Fruit fly (Drosophila melanogaster) whole organism, prepupa: ENCODE measurements around the gene CG7101.
A peak's percentile ranks its signal among the peaks of the same experiment; 100 is the strongest.

Source experiments
- Blimp-1 ChIP-seq: fragments of 200-800 bp; sonication (Bioruptor generic); optimal IDR thresholded peaks from 3 replicates; lab custom pipeline; 2017; ENCODE audit warnings: missing biosample characterization, missing genetic modification characterization, mild to moderate bottlenecking, moderate library complexity, missing genetic modification reagents
- CG10631 ChIP-seq: fragments of 200-800 bp; sonication (Bioruptor generic); optimal IDR thresholded peaks from 2 replicates; lab custom pipeline; 2016; ENCODE audit warnings: missing biosample characterization, missing genetic modification characterization
- CG10669 ChIP-seq: fragments of 200-800 bp; sonication (Bioruptor generic); optimal IDR thresholded peaks from 3 replicates; lab custom pipeline; 2018; ENCODE audit warnings: missing biosample characterization, mild to moderate bottlenecking, missing genetic modification characterization, moderate library complexity
- CG11294 ChIP-seq: fragments of 200-800 bp; sonication (Bioruptor generic); IDR thresholded peaks from 2 replicates; pipeline ENCODE4 v1.3.6; 2022; ENCODE audit warnings: missing biosample characterization, missing genetic modification characterization
- CG11762 ChIP-seq: fragments of 200-800 bp; sonication (Bioruptor generic); optimal IDR thresholded peaks from 3 replicates; lab custom pipeline; 2016; ENCODE audit warnings: missing biosample characterization, missing genetic modification characterization; ENCODE audit not compliant: insufficient read depth
- CG15336 ChIP-seq: fragments of 200-800 bp; sonication (Bioruptor generic); IDR thresholded peaks from 2 replicates; pipeline ENCODE4 v1.3.6; 2022; ENCODE audit warnings: missing biosample characterization, missing genetic modification characterization
- CG1621 ChIP-seq: fragments of 200-800 bp; sonication (Bioruptor generic); optimal IDR thresholded peaks from 3 replicates; lab custom pipeline; 2018; ENCODE audit warnings: missing biosample characterization, mild to moderate bottlenecking, missing genetic modification characterization
- CG16779 ChIP-seq: fragments of 200-800 bp; sonication (Bioruptor generic); optimal IDR thresholded peaks from 3 replicates; lab custom pipeline; 2017; ENCODE audit warnings: missing biosample characterization, mild to moderate bottlenecking, missing genetic modification characterization
- CG31627 ChIP-seq: fragments of 200-800 bp; sonication (Bioruptor generic); optimal IDR thresholded peaks from 3 replicates; lab custom pipeline; 2016; ENCODE audit warnings: missing biosample characterization, missing genetic modification characterization
- CG32006 ChIP-seq: fragments of 200-800 bp; sonication (Bioruptor generic); optimal IDR thresholded peaks from 3 replicates; lab custom pipeline; 2017; ENCODE audit warnings: missing biosample characterization, mild to moderate bottlenecking, missing genetic modification characterization
- CG34406 ChIP-seq: fragments of 200-800 bp; sonication (Bioruptor generic); optimal IDR thresholded peaks from 3 replicates; lab custom pipeline; 2016; ENCODE audit warnings: missing biosample characterization, missing genetic modification characterization
- CG3919 ChIP-seq: fragments of 200-800 bp; sonication (Bioruptor generic); optimal IDR thresholded peaks from 3 replicates; lab custom pipeline; 2016; ENCODE audit warnings: missing biosample characterization, missing genetic modification characterization
- CG6163 ChIP-seq: fragments of 200-800 bp; sonication (Bioruptor generic); IDR thresholded peaks from 3 replicates; pipeline ENCODE4 v1.3.6; 2022; ENCODE audit warnings: missing biosample characterization, missing genetic modification characterization
- CG6808 ChIP-seq: fragments of 200-800 bp; sonication (Bioruptor generic); optimal IDR thresholded peaks from 3 replicates; lab custom pipeline; 2017; ENCODE audit warnings: missing biosample characterization, missing genetic modification characterization, mild to moderate bottlenecking, moderate library complexity, missing genetic modification reagents
- CG6854 ChIP-seq: fragments of 200-800 bp; sonication (Bioruptor generic); optimal IDR thresholded peaks from 2 replicates; lab custom pipeline; 2017; ENCODE audit warnings: missing biosample characterization, mild to moderate bottlenecking, missing genetic modification characterization
- CG7368 ChIP-seq: fragments of 200-800 bp; sonication (Bioruptor generic); optimal IDR thresholded peaks from 3 replicates; lab custom pipeline; 2016; ENCODE audit warnings: missing biosample characterization, missing genetic modification characterization
- CG8119 ChIP-seq: fragments of 200-800 bp; sonication (Bioruptor generic); IDR thresholded peaks from 3 replicates; pipeline ENCODE4 v1.3.6; 2022; ENCODE audit warnings: missing biosample characterization, missing genetic modification characterization
- CG8319 ChIP-seq: fragments of 200-800 bp; sonication (Bioruptor generic); optimal IDR thresholded peaks from 3 replicates; lab custom pipeline; 2016; ENCODE audit warnings: missing biosample characterization, missing genetic modification characterization
- CG8632 ChIP-seq: fragments of 200-800 bp; sonication (Bioruptor generic); optimal IDR thresholded peaks from 3 replicates; lab custom pipeline; 2016; ENCODE audit warnings: missing biosample characterization, missing genetic modification characterization
- CG9139 ChIP-seq: fragments of 200-800 bp; sonication (Bioruptor generic); optimal IDR thresholded peaks from 3 replicates; lab custom pipeline; 2017; ENCODE audit warnings: missing biosample characterization, mild to moderate bottlenecking, missing genetic modification characterization
- Eip75B ChIP-seq: fragments of 200-800 bp; sonication (Bioruptor generic); optimal IDR thresholded peaks from 3 replicates; lab custom pipeline; 2016; ENCODE audit warnings: missing biosample characterization, missing genetic modification characterization
- Eip78C ChIP-seq: fragments of 200-800 bp; sonication (Bioruptor generic); peaks from one replicate; lab custom pipeline; 2016; ENCODE audit warnings: missing biosample characterization, missing genetic modification characterization
- Eip93F ChIP-seq: fragments of 200-800 bp; sonication (Bioruptor generic); optimal IDR thresholded peaks from 2 replicates; lab custom pipeline; 2016; ENCODE audit warnings: missing biosample characterization, mild to moderate bottlenecking, missing genetic modification characterization
- Ets21C ChIP-seq: fragments of 200-800 bp; sonication (Bioruptor generic); optimal IDR thresholded peaks from 3 replicates; lab custom pipeline; 2016; ENCODE audit warnings: missing biosample characterization, missing genetic modification characterization
- Ets96B ChIP-seq: fragments of 200-800 bp; optimal IDR thresholded peaks from 2 replicates; lab custom pipeline; 2019; ENCODE audit warnings: missing biosample characterization, mild to moderate bottlenecking, missing genetic modification characterization, moderate library complexity
- Hr38 ChIP-seq: sonication (Bioruptor generic); optimal IDR thresholded peaks from 2 replicates; lab custom pipeline; 2016; ENCODE audit warnings: missing biosample characterization, missing genetic modification characterization
- Hr39 ChIP-seq: fragments of 200-800 bp; sonication (Bioruptor generic); optimal IDR thresholded peaks from 2 replicates; lab custom pipeline; 2016; ENCODE audit warnings: missing biosample characterization, missing genetic modification characterization
- Hr4 ChIP-seq: fragments of 200-800 bp; sonication (Bioruptor generic); optimal IDR thresholded peaks from 3 replicates; lab custom pipeline; 2016; ENCODE audit warnings: missing biosample characterization, missing genetic modification characterization
- Lpt ChIP-seq: fragments of 200-800 bp; sonication (Bioruptor generic); optimal IDR thresholded peaks from 3 replicates; lab custom pipeline; 2016; ENCODE audit warnings: missing biosample characterization, missing genetic modification characterization
- Met ChIP-seq: fragments of 200-800 bp; sonication (Bioruptor generic); optimal IDR thresholded peaks from 3 replicates; lab custom pipeline; 2016; ENCODE audit warnings: missing biosample characterization, missing genetic modification characterization
- Smox ChIP-seq: fragments of 200-800 bp; sonication (Bioruptor generic); optimal IDR thresholded peaks from 3 replicates; lab custom pipeline; 2016; ENCODE audit warnings: missing biosample characterization, missing genetic modification characterization
- Sox102F ChIP-seq: fragments of 200-800 bp; sonication (Bioruptor generic); optimal IDR thresholded peaks from 2 replicates; lab custom pipeline; 2016; ENCODE audit warnings: missing biosample characterization, mild to moderate bottlenecking, missing genetic modification characterization
- Sox15 ChIP-seq: fragments of 200-800 bp; sonication (Bioruptor generic); optimal IDR thresholded peaks from 3 replicates; lab custom pipeline; 2016; ENCODE audit warnings: missing biosample characterization, missing genetic modification characterization
- achi ChIP-seq: fragments of 200-800 bp; sonication (Bioruptor generic); optimal IDR thresholded peaks from 3 replicates; lab custom pipeline; 2016; ENCODE audit warnings: missing biosample characterization, missing genetic modification characterization
- acj6 ChIP-seq: fragments of 200-800 bp; sonication (Bioruptor generic); optimal IDR thresholded peaks from 3 replicates; lab custom pipeline; 2016; ENCODE audit warnings: missing biosample characterization, missing genetic modification characterization
- cyc ChIP-seq: fragments of 200-800 bp; sonication (Bioruptor generic); optimal IDR thresholded peaks from 3 replicates; lab custom pipeline; 2016; ENCODE audit warnings: missing biosample characterization, missing genetic modification characterization
- dsx ChIP-seq: fragments of 200-800 bp; optimal IDR thresholded peaks from 3 replicates; lab custom pipeline; 2019; ENCODE audit warnings: missing biosample characterization, mild to moderate bottlenecking, missing genetic modification characterization, moderate library complexity; ENCODE audit not compliant: poor library complexity, severe bottlenecking
- eg ChIP-seq: fragments of 200-800 bp; sonication (Bioruptor generic); IDR thresholded peaks from 3 replicates; pipeline ENCODE4 v1.3.6; 2022; ENCODE audit warnings: missing biosample characterization, missing genetic modification characterization
- fd59A ChIP-seq: fragments of 200-800 bp; sonication (Bioruptor generic); optimal IDR thresholded peaks from 2 replicates; lab custom pipeline; 2017; ENCODE audit warnings: missing biosample characterization, mild to moderate bottlenecking, missing genetic modification characterization, missing genetic modification reagents
- fd85E ChIP-seq: fragments of 200-800 bp; sonication (Bioruptor generic); optimal IDR thresholded peaks from 3 replicates; lab custom pipeline; 2016; ENCODE audit warnings: missing biosample characterization, missing genetic modification characterization
- fkh ChIP-seq: fragments of 200-800 bp; sonication (Bioruptor generic); optimal IDR thresholded peaks from 3 replicates; lab custom pipeline; 2017; ENCODE audit warnings: missing biosample characterization, mild to moderate bottlenecking, missing genetic modification characterization, moderate library complexity
- lz ChIP-seq: fragments of 200-800 bp; sonication (Bioruptor generic); optimal IDR thresholded peaks from 3 replicates; lab custom pipeline; 2016; ENCODE audit warnings: missing biosample characterization, missing genetic modification characterization
- net ChIP-seq: fragments of 200-800 bp; sonication (Bioruptor generic); optimal IDR thresholded peaks from 3 replicates; lab custom pipeline; 2016; ENCODE audit warnings: missing biosample characterization, missing genetic modification characterization
- pdm3 ChIP-seq: fragments of 200-800 bp; sonication (Bioruptor generic); optimal IDR thresholded peaks from 3 replicates; lab custom pipeline; 2016; ENCODE audit warnings: missing biosample characterization, missing genetic modification characterization
- salr ChIP-seq, 2 experiments: fragments of 200-800 bp; sonication (Bioruptor generic); optimal IDR thresholded peaks; 3 replicates each; lab custom pipeline; 2016 to 2018; ENCODE audit warnings: missing biosample characterization in 2 of 2, missing genetic modification characterization in 2 of 2, mild to moderate bottlenecking in 1 of 2
- spab ChIP-seq: fragments of 200-800 bp; sonication (Bioruptor generic); optimal IDR thresholded peaks from 2 replicates; lab custom pipeline; 2017; ENCODE audit warnings: missing biosample characterization, mild to moderate bottlenecking, missing genetic modification characterization, missing genetic modification reagents
- ss ChIP-seq, 2 experiments: fragments of 200-800 bp; sonication (Bioruptor generic); optimal IDR thresholded peaks; 2 replicates in 1 of 2; 3 replicates in 1 of 2; lab custom pipeline; 2017 to 2018; ENCODE audit warnings: mild to moderate bottlenecking in 2 of 2, missing biosample characterization in 2 of 2, missing genetic modification characterization in 2 of 2, moderate library complexity in 1 of 2
- svp ChIP-seq: fragments of 200-800 bp; sonication (Bioruptor generic); peaks from one replicate; lab custom pipeline; 2016; ENCODE audit warnings: missing biosample characterization, missing genetic modification characterization
- topi ChIP-seq: fragments of 200-800 bp; sonication (Bioruptor generic); optimal IDR thresholded peaks from 3 replicates; lab custom pipeline; 2016; ENCODE audit warnings: missing biosample characterization, missing genetic modification characterization
- vri ChIP-seq: fragments of 200-800 bp; sonication (Bioruptor generic); optimal IDR thresholded peaks from 3 replicates; lab custom pipeline; 2016; ENCODE audit warnings: missing biosample characterization, mild to moderate bottlenecking, missing genetic modification characterization

Gene CG7101

DNA sequence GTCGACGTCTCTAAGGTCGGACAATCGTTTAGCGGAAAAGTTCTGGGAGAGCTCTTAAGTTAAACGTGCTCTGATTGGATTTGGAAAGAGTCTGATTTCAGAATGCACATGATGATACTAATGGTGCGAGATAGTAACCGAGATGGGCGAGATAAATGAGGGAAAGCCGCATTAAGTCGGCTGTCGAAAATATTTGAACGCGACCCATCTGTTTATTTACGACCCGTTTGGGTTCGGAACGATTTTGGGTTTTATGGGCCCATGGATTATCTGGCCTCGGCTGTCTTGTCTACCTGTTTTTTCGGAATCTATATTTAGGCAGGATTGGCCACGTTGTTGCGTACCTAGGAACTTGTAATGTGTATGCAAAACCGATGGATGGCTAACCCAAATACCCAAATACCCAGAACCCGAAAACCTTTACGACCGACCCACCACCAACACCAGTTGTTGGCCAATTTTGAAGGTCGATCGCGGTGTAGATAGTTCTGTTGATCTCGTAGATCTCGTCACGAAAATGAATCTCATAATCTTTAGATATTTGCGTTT, 31.0 kb upstream of the CG7101 start:
- TF ChIP-seq Met (GFP tag; lab: Kevin White, UChicago) = no peak

DNA sequence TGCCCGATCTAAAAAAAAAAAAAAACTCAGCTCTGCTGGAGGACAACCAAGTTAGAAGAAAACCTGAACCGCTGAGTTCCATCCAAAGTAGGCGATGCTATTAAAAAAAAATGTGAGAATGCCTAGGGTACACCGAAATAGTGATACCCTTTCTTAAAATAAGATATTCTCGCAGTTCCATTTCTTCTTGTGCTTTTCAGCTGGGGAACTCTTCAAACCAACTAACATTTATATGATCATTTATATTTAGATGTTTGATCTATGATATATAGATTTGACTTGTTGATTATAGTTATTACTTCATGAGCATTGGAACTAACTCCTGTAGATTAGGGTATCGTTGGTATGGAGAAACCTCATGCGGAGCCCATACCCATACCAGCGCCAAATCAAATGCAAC, 30.2 kb upstream of the CG7101 start:
- TF ChIP-seq CG10669 (GFP tag; lab: Kevin White, UChicago) = peak; percentile 38
- no peak for TF ChIP-seq lz
- no peak for TF ChIP-seq Sox15 (GFP tag; lab: Kevin White, UChicago)
- peak; percentile 60 for TF ChIP-seq CG15336 (GFP tag; lab: Robert Waterston, UW)
- TF ChIP-seq CG34406 (GFP tag; lab: Kevin White, UChicago) = no peak
- TF ChIP-seq CG9139 (GFP tag; lab: Kevin White, UChicago) = no peak
- no peak for TF ChIP-seq Ets21C (GFP tag; lab: Kevin White, UChicago)
- TF ChIP-seq CG6854 = no peak
- no peak for TF ChIP-seq Sox102F
- no peak for TF ChIP-seq topi (GFP tag; lab: Kevin White, UChicago)
- peak; percentile 51 for TF ChIP-seq achi
- no peak for TF ChIP-seq svp (GFP tag; lab: Kevin White, UChicago)
- peak; percentile 67 for TF ChIP-seq CG10631
- TF ChIP-seq pdm3 (GFP tag; lab: Kevin White, UChicago) = peak; percentile 37
- TF ChIP-seq Eip78C (GFP tag; lab: Kevin White, UChicago) = peak; percentile 76
- TF ChIP-seq CG6163 (GFP tag; lab: Robert Waterston, UW) = peak; percentile 30; the same call in 1 of the 3 replicates
- peak; percentile 49 for TF ChIP-seq Ets96B
- TF ChIP-seq CG3919 (GFP tag; lab: Kevin White, UChicago) = peak; percentile 49
- peak; percentile 42 for TF ChIP-seq spab (GFP tag; lab: Kevin White, UChicago)
- peak; percentile 65 for TF ChIP-seq CG8119 (GFP tag; lab: Robert Waterston, UW)
- TF ChIP-seq acj6 (GFP tag; lab: Kevin White, UChicago) = peak; percentile 28
- TF ChIP-seq fkh (GFP tag; lab: Kevin White, UChicago) = no peak
- TF ChIP-seq eg (GFP tag; lab: Robert Waterston, UW) = 0 out of 3 replicates have a peak, but pooled peaks have one; percentile 17
- peak; percentile 17 to 52 for TF ChIP-seq salr (GFP tag; optimal IDR thresholded peaks at IDR 0.05; lab: Kevin White, UChicago)
- peak; percentile 36 for TF ChIP-seq Lpt (GFP tag; lab: Kevin White, UChicago)
- no peak for TF ChIP-seq Hr4 (GFP tag; lab: Kevin White, UChicago)
- no peak for TF ChIP-seq cyc (GFP tag; lab: Kevin White, UChicago)
- TF ChIP-seq CG6808 (GFP tag; lab: Kevin White, UChicago) = peak; percentile 46
- TF ChIP-seq Blimp-1 (GFP tag; lab: Kevin White, UChicago) = no peak
- TF ChIP-seq ss (GFP tag; optimal IDR thresholded peaks at IDR 0.05; lab: Kevin White, UChicago) = no peak
- TF ChIP-seq CG16779 (tag; lab: Kevin White, UChicago) = no peak
- TF ChIP-seq CG11294 (GFP tag; lab: Robert Waterston, UW) = no peak
- no peak for TF ChIP-seq Hr39 (GFP tag; lab: Kevin White, UChicago)
- no peak for TF ChIP-seq CG8319 (GFP tag; lab: Kevin White, UChicago)
- TF ChIP-seq fd59A = peak; percentile 42
- peak; percentile 51 for TF ChIP-seq Eip75B (GFP tag; lab: Kevin White, UChicago)
- no peak for TF ChIP-seq CG8632
- TF ChIP-seq CG32006 (GFP tag; lab: Kevin White, UChicago) = peak; percentile 60
- no peak for TF ChIP-seq Smox
- TF ChIP-seq CG7368 (GFP tag; lab: Kevin White, UChicago) = no peak
- TF ChIP-seq Eip93F (GFP tag; lab: Kevin White, UChicago) = no peak
- no peak for TF ChIP-seq Hr38 (GFP tag; lab: Kevin White, UChicago)
- TF ChIP-seq CG11762 (GFP tag; lab: Kevin White, UChicago) = no peak
- TF ChIP-seq vri (GFP tag; lab: Kevin White, UChicago) = no peak
- peak; percentile 36 for TF ChIP-seq dsx
- peak; percentile 20 for TF ChIP-seq net (GFP tag; lab: Kevin White, UChicago)
- no peak for TF ChIP-seq CG31627
- no peak for TF ChIP-seq fd85E (GFP tag; lab: Kevin White, UChicago)
- TF ChIP-seq CG1621 (tag; lab: Kevin White, UChicago) = peak; percentile 11
